Worm (Caenorhabditis elegans) whole organism, L1 larva: ENCODE data around the gene srh-30.
A peak's percentile ranks its signal among the peaks of the same experiment; 100 is the strongest.

Experiments used
- dsc-1 ChIP-seq: sonication (generic microtip); optimal IDR thresholded peaks from 2 replicates; lab custom pipeline; 2016; ENCODE audit warnings: mild to moderate bottlenecking, missing genetic modification characterization, missing compliant biosample characterization
- egl-27 ChIP-seq, 2 experiments: fragments of 150-350 bp in 1 of 2; sonication (generic microtip); optimal IDR thresholded peaks; 3 replicates each; lab custom pipeline; 2017 to 2018; ENCODE audit warnings: missing biosample characterization in 2 of 2, missing genetic modification characterization in 2 of 2, missing genetic modification reagents in 2 of 2
- grh-1 ChIP-seq: fragments of 200-800 bp; sonication (Bioruptor generic); IDR thresholded peaks from 2 replicates; pipeline ENCODE4 v1.3.6; 2022; ENCODE audit warnings: missing genetic modification reagents, missing genetic modification characterization, missing compliant biosample characterization
- hlh-17 ChIP-seq: fragments of 200-800 bp; sonication (Bioruptor generic); optimal IDR thresholded peaks from 2 replicates; lab custom pipeline; 2018; ENCODE audit warnings: missing genetic modification characterization, mild to moderate bottlenecking, missing compliant biosample characterization, moderate library complexity, borderline replicate concordance
- lin-13 ChIP-seq: fragments of 150-350 bp; optimal IDR thresholded peaks from 2 replicates; lab custom pipeline; 2014; ENCODE audit warnings: missing biosample characterization, missing genetic modification reagents, missing genetic modification characterization
- lin-39 ChIP-seq: fragments of 150-350 bp; optimal IDR thresholded peaks from 2 replicates; lab custom pipeline; 2014; ENCODE audit warnings: missing biosample characterization, missing genetic modification reagents, missing genetic modification characterization
- nhr-11 ChIP-seq: fragments of 150-350 bp; optimal IDR thresholded peaks from 2 replicates; lab custom pipeline; 2014; ENCODE audit warnings: missing biosample characterization, missing genetic modification characterization
- nhr-76 ChIP-seq: sonication (generic microtip); optimal IDR thresholded peaks from 2 replicates; lab custom pipeline; 2017; ENCODE audit warnings: missing biosample characterization, missing genetic modification characterization
- nhr-77 ChIP-seq: fragments of 150-350 bp; optimal IDR thresholded peaks from 2 replicates; lab custom pipeline; 2014; ENCODE audit warnings: missing biosample characterization, missing genetic modification characterization
- pag-3 ChIP-seq: sonication (generic microtip); optimal IDR thresholded peaks from 2 replicates; lab custom pipeline; 2017; ENCODE audit warnings: missing genetic modification characterization, mild to moderate bottlenecking, missing compliant biosample characterization, antibody characterized with exemption, borderline replicate concordance; ENCODE audit not compliant: insufficient read depth
- rnt-1 ChIP-seq: sonication (generic microtip); optimal IDR thresholded peaks from 2 replicates; lab custom pipeline; 2016; ENCODE audit warnings: mild to moderate bottlenecking, missing genetic modification characterization, moderate library complexity, missing compliant biosample characterization
- unc-62 ChIP-seq: fragments of 150-350 bp; optimal IDR thresholded peaks from 2 replicates; lab custom pipeline; 2014; ENCODE audit warnings: missing biosample characterization, missing genetic modification reagents, missing genetic modification characterization
- vab-15 ChIP-seq: sonication (generic microtip); optimal IDR thresholded peaks from 2 replicates; lab custom pipeline; 2017; ENCODE audit warnings: missing genotype, mild to moderate bottlenecking, missing genetic modification characterization, missing compliant biosample characterization

ce11 chrV:6784853-6785492, 13.4 kb upstream of the srh-30 start, which contains the start of the genes spn-4 and spe-39:
- peak; percentile 92 for TF ChIP-seq rnt-1 (tag; lab: Kevin White, UChicago)
- TF ChIP-seq vab-15 (tag; lab: Kevin White, UChicago) = no peak
- peak; percentile 80 for TF ChIP-seq lin-13 (GFP tag; lab: Kevin White, UChicago)
- TF ChIP-seq egl-27 (tag; optimal IDR thresholded peaks at IDR 0.05; lab: Kevin White, UChicago) = no peak
- TF ChIP-seq nhr-11 (tag; lab: Kevin White, UChicago) = peak; percentile 25
- no peak for TF ChIP-seq unc-62 (GFP tag; lab: Kevin White, UChicago)
- peak; percentile 35 for TF ChIP-seq grh-1 (GFP tag; lab: Robert Waterston, UW)
- TF ChIP-seq nhr-77 = no peak
- peak; percentile 80 for TF ChIP-seq lin-39 (tag; lab: Kevin White, UChicago)
- TF ChIP-seq nhr-76 (tag; lab: Kevin White, UChicago) = peak; percentile 51
- TF ChIP-seq pag-3 = no peak
- no peak for TF ChIP-seq hlh-17 (GFP tag; lab: Kevin White, UChicago)
- TF ChIP-seq dsc-1 (tag; lab: Kevin White, UChicago) = peak; percentile 84
